Worm (Caenorhabditis elegans) whole organism, mixed stage, embryonic: ENCODE results near the gene F49F1.10.

Experiments
- bed-3 ChIP-seq: fragments of 200-800 bp; sonication (Bioruptor generic); optimal IDR thresholded peaks from 3 replicates; lab custom pipeline; 2018; ENCODE audit warnings: mild to moderate bottlenecking, missing genetic modification characterization, moderate library complexity, missing compliant biosample characterization
- blmp-1 ChIP-seq: fragments of 150-350 bp; optimal IDR thresholded peaks from 2 replicates; lab custom pipeline; 2014; ENCODE audit warnings: missing biosample characterization, missing genetic modification characterization
- ceh-39 ChIP-seq: fragments of 150-350 bp; optimal IDR thresholded peaks from 2 replicates; lab custom pipeline; 2014; ENCODE audit warnings: missing biosample characterization, missing genetic modification characterization
- ceh-43 ChIP-seq: fragments of 200-800 bp; sonication (Bioruptor generic); optimal IDR thresholded peaks from 2 replicates; lab custom pipeline; 2018; ENCODE audit warnings: mild to moderate bottlenecking, missing genetic modification characterization, moderate library complexity, missing compliant biosample characterization
- hlh-1 ChIP-seq: fragments of 150-350 bp; optimal IDR thresholded peaks from 2 replicates; lab custom pipeline; 2014; ENCODE audit warnings: missing biosample characterization, missing genetic modification reagents, missing genetic modification characterization
- nhr-237 ChIP-seq: fragments of 150-350 bp; optimal IDR thresholded peaks from 2 replicates; lab custom pipeline; 2014; ENCODE audit warnings: missing biosample characterization, missing genetic modification characterization
- nhr-76 ChIP-seq: sonication (generic microtip); optimal IDR thresholded peaks from 2 replicates; lab custom pipeline; 2017; ENCODE audit warnings: missing biosample characterization, missing genetic modification characterization
- unc-120 ChIP-seq: sonication (generic microtip); optimal IDR thresholded peaks from 2 replicates; lab custom pipeline; 2017; ENCODE audit warnings: missing genetic modification characterization, missing compliant biosample characterization; ENCODE audit not compliant: poor library complexity, severe bottlenecking
- unc-62 ChIP-seq: fragments of 150-350 bp; optimal IDR thresholded peaks from 2 replicates; lab custom pipeline; 2014; ENCODE audit warnings: missing biosample characterization, missing genetic modification reagents, missing genetic modification characterization
- ztf-11 ChIP-seq: fragments of 150-350 bp; optimal IDR thresholded peaks from 2 replicates; lab custom pipeline; 2014; ENCODE audit warnings: missing biosample characterization, missing genetic modification characterization

- TF ChIP-seq unc-120 (tag; lab: Kevin White, UChicago) (no peak), nhr-237 (tag; lab: Kevin White, UChicago) (no peak), ceh-39 (no peak), blmp-1 (tag; lab: Kevin White, UChicago) (no peak), ztf-11 (tag; lab: Kevin White, UChicago) (no peak), hlh-1 (tag; lab: Kevin White, UChicago) (no peak), nhr-76 (tag; lab: Kevin White, UChicago) (no peak), bed-3 (GFP tag; lab: Kevin White, UChicago) (no peak), unc-62 (GFP tag; lab: Kevin White, UChicago) (no peak), ceh-43 (GFP tag; lab: Kevin White, UChicago) (no peak)
Measured at ce11 chrIV:4121055-4121454, 17.9 kb downstream of the F49F1.10 start.
